Fruit fly (Drosophila melanogaster): ENCODE measurements around the gene CG9682.

- TF ChIP-seq Ets98B (GFP tag; IDR thresholded peaks at IDR 0.05) (no peak), CG32121 (GFP tag; IDR thresholded peaks at IDR 0.05) (no peak), gl (tag; optimal IDR thresholded peaks at IDR 0.05) (no peak), CG9948 (tag; optimal IDR thresholded peaks at IDR 0.05) (no peak), D1 (tag; optimal IDR thresholded peaks at IDR 0.05) (no peak), CG8159 (tag; optimal IDR thresholded peaks at IDR 0.05) (no peak), Pif1B (GFP tag; optimal IDR thresholded peaks at IDR 0.05) (no peak), Pif1A (GFP tag; optimal IDR thresholded peaks at IDR 0.05) (no peak), rn (GFP tag; IDR thresholded peaks at IDR 0.05) (no peak), Snoo (tag; optimal IDR thresholded peaks at IDR 0.05) (no peak), CG14655 (GFP tag; optimal IDR thresholded peaks at IDR 0.05) (no peak)
Observed at dm6 chr3R:30235253-30235652, 15.5 kb upstream of the CG9682 start.

Data from whole organism, pupa.